Worm (Caenorhabditis elegans): Measurements from ENCODE around the gene T06A1.1.
A peak's percentile ranks its signal among the peaks of the same experiment; 100 is the strongest.

Gene T06A1.1

ce11 chrV:1968809-1969208, 43.4 kb upstream of the T06A1.1 start:
- TF ChIP-seq pros-1 (tag; optimal IDR thresholded peaks at IDR 0.05) (no peak), pag-3 (tag; optimal IDR thresholded peaks at IDR 0.05; ENCODE audit: borderline replicate concordance) (no peak), dmd-4 (tag; optimal IDR thresholded peaks at IDR 0.05; ENCODE audit: borderline replicate concordance) (no peak), rnt-1 (tag; optimal IDR thresholded peaks at IDR 0.05) (no peak), tbx-2 (tag; optimal IDR thresholded peaks at IDR 0.05) (no peak), ceh-34 (tag; optimal IDR thresholded peaks at IDR 0.05) (no peak), pax-1 (tag; optimal IDR thresholded peaks at IDR 0.05) (no peak), ceh-6 (GFP tag; optimal IDR thresholded peaks at IDR 0.05) (no peak), elt-4 (tag; optimal IDR thresholded peaks at IDR 0.05) (no peak), hlh-30 (tag; optimal IDR thresholded peaks at IDR 0.05; ENCODE audit: insufficient read depth) (no peak), ahr-1 (tag; optimal IDR thresholded peaks at IDR 0.05) (no peak), odd-2 (tag; optimal IDR thresholded peaks at IDR 0.05) (no peak)

- TF ChIP-seq nhr-232 (tag; optimal IDR thresholded peaks at IDR 0.05) (no peak), rnt-1 (tag; optimal IDR thresholded peaks at IDR 0.05) (no peak), ztf-16 (tag; optimal IDR thresholded peaks at IDR 0.05) (no peak), ceh-14 (tag; optimal IDR thresholded peaks at IDR 0.05) (no peak), hlh-8 (tag; optimal IDR thresholded peaks at IDR 0.05) (no peak), ama-1 (optimal IDR thresholded peaks at IDR 0.05) (no peak), elt-2 (tag; optimal IDR thresholded peaks at IDR 0.05) (peak; percentile 9)
Observed at ce11 chrV:1966962-1967361, 41.6 kb upstream of the T06A1.1 start.

DNA sequence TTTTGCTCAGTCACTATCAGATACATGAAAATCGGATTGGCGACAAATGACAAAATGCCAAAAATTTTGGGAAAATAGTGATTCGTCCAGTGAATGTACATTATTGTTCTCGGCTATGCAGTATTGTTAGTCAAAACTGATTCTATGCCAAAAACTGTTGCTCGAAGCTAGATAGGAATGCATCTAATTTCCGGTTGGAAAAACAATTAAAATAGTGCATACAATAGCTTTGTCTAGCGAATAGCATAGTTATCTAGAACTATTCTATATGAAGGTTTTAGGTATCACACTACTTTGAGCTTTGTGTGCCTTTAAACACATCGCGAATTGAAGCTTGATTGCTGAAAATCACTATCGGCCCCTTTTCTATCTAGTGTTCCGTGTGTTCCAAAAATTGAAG, 39.4 kb upstream of the T06A1.1 start, which contains the start of gene srj-15:
srj-15 (minus strand) TSS at position 101 of the 400 bp plus-strand sequence.
- TF ChIP-seq unc-86 (tag; optimal IDR thresholded peaks at IDR 0.05) (no peak), unc-55 (GFP tag; optimal IDR thresholded peaks at IDR 0.05) (no peak), zip-5 (tag; optimal IDR thresholded peaks at IDR 0.05) (no peak), ceh-6 (GFP tag; optimal IDR thresholded peaks at IDR 0.05) (no peak)

DNA sequence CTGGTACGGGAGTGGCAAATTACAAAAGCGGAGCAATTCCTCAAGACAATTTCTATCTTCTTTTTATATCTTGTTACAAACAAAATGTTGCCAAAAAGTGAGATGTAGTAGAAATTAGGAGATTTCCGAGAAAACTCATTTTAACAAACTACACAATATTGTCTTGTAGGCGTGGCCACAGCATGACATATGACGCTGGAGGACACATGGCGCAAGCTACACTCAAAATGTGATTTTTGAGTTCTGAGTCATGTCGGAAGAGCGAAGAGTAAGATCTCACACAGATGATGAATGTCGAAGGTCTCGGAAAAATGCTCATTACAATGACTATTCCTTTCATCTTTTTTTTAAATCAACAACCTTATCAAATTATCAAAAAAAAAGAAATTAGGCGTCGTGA, 36.1 kb upstream of the T06A1.1 start, which contains the start of gene Y40B10B.1:
Y40B10B.1 (minus strand) TSS at position 101 of the 400 bp plus-strand sequence.
- no peak for TF ChIP-seq ets-4 (tag; optimal IDR thresholded peaks at IDR 0.05)
- TF ChIP-seq ceh-14 (tag; optimal IDR thresholded peaks at IDR 0.05), result no peak
- no peak for TF ChIP-seq sdc-2 (tag; optimal IDR thresholded peaks at IDR 0.05)
- TF ChIP-seq fkh-10 (GFP tag; optimal IDR thresholded peaks at IDR 0.05), result no peak
- no peak for TF ChIP-seq elt-4 (tag; optimal IDR thresholded peaks at IDR 0.05)
- no peak for TF ChIP-seq sox-2 (GFP tag; IDR thresholded peaks at IDR 0.05)
- TF ChIP-seq ztf-16 (tag; optimal IDR thresholded peaks at IDR 0.05), result no peak
- TF ChIP-seq ceh-19 (GFP tag; optimal IDR thresholded peaks at IDR 0.05), result no peak
- no peak for TF ChIP-seq mec-3 (tag; optimal IDR thresholded peaks at IDR 0.05; ENCODE audit: borderline replicate concordance)
- no peak for TF ChIP-seq C08G9.2 (tag; optimal IDR thresholded peaks at IDR 0.05)
- no peak for TF ChIP-seq nhr-11 (tag; optimal IDR thresholded peaks at IDR 0.05)
- no peak for TF ChIP-seq hlh-15 (tag; optimal IDR thresholded peaks at IDR 0.05)
- no peak for TF ChIP-seq nhr-232 (tag; optimal IDR thresholded peaks at IDR 0.05)
- no peak for TF ChIP-seq tbx-7 (tag; optimal IDR thresholded peaks at IDR 0.05)
- no peak for TF ChIP-seq ceh-2 (tag; optimal IDR thresholded peaks at IDR 0.05)
- no peak for TF ChIP-seq ttx-3 (tag; optimal IDR thresholded peaks at IDR 0.05)
- no peak for TF ChIP-seq lim-6 (tag; optimal IDR thresholded peaks at IDR 0.05)
- TF ChIP-seq dve-1 (tag; optimal IDR thresholded peaks at IDR 0.05), result no peak
- TF ChIP-seq rnt-1 (tag; optimal IDR thresholded peaks at IDR 0.05), result no peak
- no peak for TF ChIP-seq pros-1 (tag; optimal IDR thresholded peaks at IDR 0.05)

- TF ChIP-seq ets-4 (tag; optimal IDR thresholded peaks at IDR 0.05) (no peak), hlh-13 (GFP tag; optimal IDR thresholded peaks at IDR 0.05) (no peak), lin-11 (tag; optimal IDR thresholded peaks at IDR 0.05) (no peak), C38D4.7 (GFP tag; optimal IDR thresholded peaks at IDR 0.05) (no peak), che-1 (tag; optimal IDR thresholded peaks at IDR 0.05) (no peak), nfya-1 (tag; optimal IDR thresholded peaks at IDR 0.05) (no peak)
Observed at ce11 chrV:1957110-1957509, 31.7 kb upstream of the T06A1.1 start, which contains the start of gene fipr-25. TSS of gene fipr-25 (plus strand) at chrV:1957410.
